Worm (Caenorhabditis elegans): Measurements from ENCODE around the gene Y57G7A.11.

The Y57G7A.11 gene

ce11 chrII:1320412-1320811 lies 43.7 kb upstream of the Y57G7A.11 start (continued):
- 0 out of 2 replicates have a peak, but pooled peaks have one; percentile 38 for TF ChIP-seq F37B4.10 (GFP tag; IDR thresholded peaks at IDR 0.05)
- peak; percentile 89 for TF ChIP-seq B0019.2 (GFP tag; conservative IDR thresholded peaks at IDR 0.05)
- no peak for TF ChIP-seq T07F8.4 (tag; optimal IDR thresholded peaks at IDR 0.05)
- peak; percentile 50 for TF ChIP-seq snpc-1.1 (tag; optimal IDR thresholded peaks at IDR 0.05; ENCODE audit: insufficient read depth)
- no peak for TF ChIP-seq ccch-3 (GFP tag; optimal IDR thresholded peaks at IDR 0.05)
- TF ChIP-seq lin-35 (GFP tag; optimal IDR thresholded peaks at IDR 0.05), result peak; percentile 69 to 98 (median 90)
- TF ChIP-seq ceh-58 (GFP tag; IDR thresholded peaks at IDR 0.05), result peak; percentile 47; the same call in 1 of the 2 replicates
- TF ChIP-seq tlf-1 (GFP tag; optimal IDR thresholded peaks at IDR 0.05), result peak; percentile 97
- TF ChIP-seq lin-54 (GFP tag; optimal IDR thresholded peaks at IDR 0.05), result peak; percentile 100

DNA sequence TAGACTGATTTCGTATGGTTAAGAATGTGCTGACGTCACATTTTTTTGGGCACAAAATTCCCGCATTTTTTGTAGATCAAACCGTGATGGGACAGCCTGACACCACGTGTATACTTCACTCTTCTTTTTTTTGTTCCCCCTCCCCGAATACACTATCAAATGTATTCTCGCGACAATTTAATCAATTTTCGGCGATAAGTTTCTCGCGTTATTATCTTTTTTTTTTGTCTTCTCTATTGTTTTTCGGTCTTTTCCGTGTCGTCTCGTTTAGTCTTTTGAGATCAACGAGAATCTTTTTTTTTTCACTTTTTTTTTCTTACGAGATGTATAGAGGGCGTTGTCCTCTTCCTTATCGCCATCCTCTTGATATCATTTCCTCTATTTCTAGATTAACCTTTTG lies 38.6 kb upstream of the Y57G7A.11 start:
- no peak for TF ChIP-seq cebp-2 (GFP tag; IDR thresholded peaks at IDR 0.05)
- TF ChIP-seq let-607 (tag; optimal IDR thresholded peaks at IDR 0.05), result peak in 1 of 2 experiments; percentile 25
- peak; percentile 4 for TF ChIP-seq atf-7 (tag; optimal IDR thresholded peaks at IDR 0.05)
- peak; percentile 49 for TF ChIP-seq ztf-26 (tag; optimal IDR thresholded peaks at IDR 0.05)
- peak; percentile 71 for TF ChIP-seq K11D2.4 (GFP tag; IDR thresholded peaks at IDR 0.05)
- TF ChIP-seq nhr-80 (tag; optimal IDR thresholded peaks at IDR 0.05), result peak; percentile 70
- TF ChIP-seq rec-8 (tag; optimal IDR thresholded peaks at IDR 0.05), result no peak
- peak; percentile 43 for TF ChIP-seq lin-40 (tag; optimal IDR thresholded peaks at IDR 0.05)

DNA sequence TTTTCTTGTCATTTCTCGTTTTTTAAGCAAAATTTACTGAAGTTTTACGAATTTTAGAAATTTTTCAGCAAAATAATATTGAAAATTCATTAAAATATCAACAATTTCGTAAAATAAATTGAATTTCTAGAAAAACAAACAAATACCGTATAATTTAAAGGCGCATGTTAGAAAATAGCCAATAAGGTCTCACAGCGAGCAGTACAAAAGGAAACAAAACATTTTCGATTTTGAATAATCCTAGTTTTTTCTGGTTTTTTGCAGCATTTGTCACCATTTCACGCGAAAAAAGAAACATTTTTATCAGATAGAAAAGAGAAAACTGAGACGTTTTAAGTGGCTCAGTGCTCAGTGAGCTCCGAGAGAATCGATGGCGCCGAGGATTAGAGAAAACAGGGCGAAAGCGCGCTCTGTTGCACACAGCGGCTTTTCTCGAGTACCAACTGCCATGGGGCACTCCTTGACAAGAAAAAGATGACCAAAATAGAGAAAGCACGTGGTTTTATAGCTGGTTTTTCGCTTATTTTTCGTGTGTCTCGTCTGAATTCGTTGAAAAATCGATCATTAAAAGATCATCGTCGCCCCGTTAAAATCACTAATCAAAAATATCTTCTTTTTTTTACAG lies 33.3 kb upstream of the Y57G7A.11 start, which contains the start of the genes alh-6 and fcho-1:
Gene alh-6 (minus strand): TSS at position 242 of the 625 bp plus-strand sequence.
Gene fcho-1 (plus strand): TSS at position 624 of the 625 bp plus-strand sequence.
- TF ChIP-seq F33H1.4 (GFP tag; IDR thresholded peaks at IDR 0.05), result peak; percentile 84
- peak; percentile 46 for TF ChIP-seq D2030.7 (GFP tag; IDR thresholded peaks at IDR 0.05)
- peak; percentile 25 for TF ChIP-seq F49E8.2 (tag; optimal IDR thresholded peaks at IDR 0.05; ENCODE audit: insufficient read depth)
- no peak for TF ChIP-seq egl-44 (GFP tag; IDR thresholded peaks at IDR 0.05)
- peak; percentile 27; the same call in 1 of the 2 replicates for TF ChIP-seq madf-8 (GFP tag; conservative IDR thresholded peaks at IDR 0.05)
- peak; percentile 66 for TF ChIP-seq xnd-1 (tag; optimal IDR thresholded peaks at IDR 0.05)
- no peak for TF ChIP-seq bed-2 (GFP tag; IDR thresholded peaks at IDR 0.05)
- peak; percentile 38; the same call in 1 of the 2 replicates for TF ChIP-seq dox-1 (GFP tag; IDR thresholded peaks at IDR 0.05)
- TF ChIP-seq somi-1 (GFP tag; optimal IDR thresholded peaks at IDR 0.05), result no peak
- peak; percentile 55 for TF ChIP-seq ceh-27 (GFP tag; optimal IDR thresholded peaks at IDR 0.05)
- no peak for TF ChIP-seq nfya-2 (GFP tag; IDR thresholded peaks at IDR 0.05)
- TF ChIP-seq mcd-1 (GFP tag; IDR thresholded peaks at IDR 0.05), result peak; percentile 55
- TF ChIP-seq madf-6 (GFP tag; IDR thresholded peaks at IDR 0.05), result peak; percentile 74
- no peak for TF ChIP-seq cebp-1 (GFP tag; IDR thresholded peaks at IDR 0.05)
- TF ChIP-seq cebp-1 (tag; optimal IDR thresholded peaks at IDR 0.05), result peak; percentile 2
- peak; percentile 36 for TF ChIP-seq lin-54 (GFP tag; optimal IDR thresholded peaks at IDR 0.05)
- peak; percentile 7 for TF ChIP-seq efl-1 (GFP tag; optimal IDR thresholded peaks at IDR 0.05)
- no peak for TF ChIP-seq cebp-2 (GFP tag; IDR thresholded peaks at IDR 0.05)
- peak; percentile 8; the same call in 1 of the 2 replicates for TF ChIP-seq hmg-1.2 (GFP tag; IDR thresholded peaks at IDR 0.05)
- TF ChIP-seq lsl-1 (GFP tag; optimal IDR thresholded peaks at IDR 0.05), result peak; percentile 87

All from whole organism, young adult.